Worm (Caenorhabditis elegans) whole organism, L4 larva: ENCODE results near the gene F18A1.1.
A peak's percentile ranks its signal among the peaks of the same experiment; 100 is the strongest.

Source experiments
- F26F4.8 ChIP-seq: fragments of 200-800 bp; sonication (Bioruptor generic); conservative IDR thresholded peaks from 2 replicates; pipeline ENCODE4 v1.3.6; 2022; ENCODE audit warnings: missing genetic modification characterization, missing compliant biosample characterization
- R02D3.7 ChIP-seq: fragments of 150-350 bp; sonication (generic microtip); optimal IDR thresholded peaks from 3 replicates; lab custom pipeline; 2014; ENCODE audit warnings: missing biosample characterization, missing genetic modification characterization
- T20F7.1 ChIP-seq: fragments of 200-800 bp; sonication (Bioruptor generic); optimal IDR thresholded peaks from 2 replicates; lab custom pipeline; 2018; ENCODE audit warnings: mild to moderate bottlenecking, missing genetic modification characterization, missing compliant biosample characterization
- Y105C5A.15 ChIP-seq: fragments of 200-800 bp; sonication (Bioruptor generic); IDR thresholded peaks from 2 replicates; pipeline ENCODE4 v1.3.6; 2022; ENCODE audit warnings: missing genetic modification characterization, missing compliant biosample characterization
- Y48G9A.11 ChIP-seq: fragments of 200-800 bp; sonication (Bioruptor generic); IDR thresholded peaks from 2 replicates; pipeline ENCODE4 v1.3.6; 2022; ENCODE audit warnings: missing genetic modification reagents, missing genetic modification characterization, missing compliant biosample characterization
- Y5F2A.4 ChIP-seq: fragments of 200-800 bp; sonication (Bioruptor generic); optimal IDR thresholded peaks from 2 replicates; lab custom pipeline; 2018; ENCODE audit warnings: mild to moderate bottlenecking, missing genetic modification characterization, missing compliant biosample characterization
- ZK546.5 ChIP-seq, 2 experiments: sonication (generic microtip); optimal IDR thresholded peaks; 2 replicates each; lab custom pipeline; 2017; ENCODE audit warnings: missing biosample characterization in 2 of 2, missing genetic modification characterization in 2 of 2
- aha-1 ChIP-seq: fragments of 150-350 bp; peaks from one replicate; lab custom pipeline; 2014; ENCODE audit warnings: missing biosample characterization, missing genetic modification characterization
- ama-1 ChIP-seq: fragments of 150-350 bp; optimal IDR thresholded peaks from 2 replicates; lab custom pipeline; 2014; ENCODE audit warnings: inconsistent platforms, mixed read lengths
- arid-1 ChIP-seq: fragments of 200-800 bp; sonication (Bioruptor generic); conservative IDR thresholded peaks from 2 replicates; pipeline ENCODE4 v1.3.6; 2022; ENCODE audit warnings: missing genetic modification reagents, missing genetic modification characterization, missing compliant biosample characterization
- ceh-28 ChIP-seq: fragments of 150-350 bp; optimal IDR thresholded peaks from 2 replicates; lab custom pipeline; 2014; ENCODE audit warnings: missing biosample characterization, missing genetic modification reagents, missing genetic modification characterization
- ceh-44 ChIP-seq: fragments of 200-800 bp; sonication (Bioruptor generic); IDR thresholded peaks from 2 replicates; pipeline ENCODE4 v1.3.6; 2022; ENCODE audit warnings: missing genetic modification reagents, missing genetic modification characterization, missing compliant biosample characterization
- ceh-62 ChIP-seq: sonication (generic microtip); optimal IDR thresholded peaks from 2 replicates; lab custom pipeline; 2017; ENCODE audit warnings: missing biosample characterization, missing genetic modification characterization
- ctbp-1 ChIP-seq: fragments of 200-800 bp; sonication (Bioruptor generic); IDR thresholded peaks from 2 replicates; pipeline ENCODE4 v1.3.6; 2022; ENCODE audit warnings: missing genetic modification reagents, missing genetic modification characterization, missing compliant biosample characterization
- daf-12 ChIP-seq: fragments of 150-350 bp; optimal IDR thresholded peaks from 2 replicates; lab custom pipeline; 2014; ENCODE audit warnings: missing biosample characterization, missing genetic modification reagents, missing genetic modification characterization
- daf-16 ChIP-seq, 3 experiments: sonication (generic microtip); optimal IDR thresholded peaks; 2 replicates each; lab custom pipeline; 2016 to 2017; ENCODE audit warnings: missing genetic modification characterization in 3 of 3, missing genetic modification reagents in 3 of 3, mild to moderate bottlenecking in 2 of 3, missing compliant biosample characterization in 2 of 3, missing biosample characterization in 1 of 3, moderate library complexity in 1 of 3
- dmd-6 ChIP-seq: fragments of 200-800 bp; sonication (Bioruptor generic); IDR thresholded peaks from 2 replicates; pipeline ENCODE4 v1.3.6; 2022; ENCODE audit warnings: missing genetic modification reagents, missing genetic modification characterization, missing compliant biosample characterization
- dpl-1 ChIP-seq: fragments of 150-350 bp; optimal IDR thresholded peaks from 2 replicates; lab custom pipeline; 2014; ENCODE audit warnings: missing biosample characterization, missing genetic modification reagents, missing genetic modification characterization
- duxl-1 ChIP-seq: sonication (generic microtip); optimal IDR thresholded peaks from 2 replicates; lab custom pipeline; 2016; ENCODE audit warnings: mild to moderate bottlenecking, missing genetic modification characterization, moderate library complexity, missing compliant biosample characterization; ENCODE audit not compliant: poor library complexity
- fos-1 ChIP-seq: fragments of 150-350 bp; optimal IDR thresholded peaks from 2 replicates; lab custom pipeline; 2014; ENCODE audit warnings: missing biosample characterization, missing genetic modification characterization
- hif-1 ChIP-seq, 2 experiments: sonication (generic microtip); optimal IDR thresholded peaks; 2 replicates each; lab custom pipeline; 2016 to 2017; ENCODE audit warnings: missing compliant biosample characterization in 2 of 2, missing genetic modification characterization in 2 of 2, missing genetic modification reagents in 2 of 2, missing genotype in 2 of 2, mild to moderate bottlenecking in 1 of 2
- hlh-11 ChIP-seq: fragments of 200-800 bp; sonication (Bioruptor generic); optimal IDR thresholded peaks from 2 replicates; lab custom pipeline; 2018; ENCODE audit warnings: mild to moderate bottlenecking, missing genetic modification characterization, missing compliant biosample characterization
- hlh-30 ChIP-seq: sonication (generic microtip); optimal IDR thresholded peaks from 2 replicates; lab custom pipeline; 2017; ENCODE audit warnings: antibody characterized with exemption, mild to moderate bottlenecking, missing genetic modification characterization, missing compliant biosample characterization; ENCODE audit not compliant: insufficient read depth
- hmg-1.1 ChIP-seq: fragments of 200-800 bp; sonication (Bioruptor generic); IDR thresholded peaks from 2 replicates; pipeline ENCODE4 v1.3.6; 2022; ENCODE audit warnings: missing genetic modification reagents, missing genetic modification characterization, missing compliant biosample characterization
- lin-29 ChIP-seq: fragments of 200-800 bp; sonication (Bioruptor generic); IDR thresholded peaks from 2 replicates; pipeline ENCODE4 v1.3.6; 2022; ENCODE audit warnings: missing genetic modification reagents, missing genetic modification characterization, missing compliant biosample characterization
- lin-38 ChIP-seq: fragments of 200-800 bp; sonication (Bioruptor generic); IDR thresholded peaks from 2 replicates; pipeline ENCODE4 v1.3.6; 2022; ENCODE audit warnings: missing genetic modification reagents, missing genetic modification characterization, missing compliant biosample characterization
- lsy-2 ChIP-seq, 2 experiments: fragments of 150-350 bp in 1 of 2; sonication (generic microtip) in 1 of 2; optimal IDR thresholded peaks; 2 replicates each; lab custom pipeline; 2014 to 2017; ENCODE audit warnings: missing biosample characterization in 2 of 2, missing genetic modification characterization in 2 of 2
- mdl-1 ChIP-seq, 2 experiments: fragments of 150-350 bp in 1 of 2; sonication (generic microtip) in 1 of 2; optimal IDR thresholded peaks; 2 replicates each; lab custom pipeline; 2014 to 2017; ENCODE audit warnings: missing biosample characterization in 2 of 2, missing genetic modification characterization in 2 of 2
- mep-1 ChIP-seq: fragments of 150-350 bp; sonication (generic microtip); optimal IDR thresholded peaks from 3 replicates; lab custom pipeline; 2014; ENCODE audit warnings: missing biosample characterization, missing genetic modification characterization
- mxl-3 ChIP-seq: fragments of 200-800 bp; sonication (Bioruptor generic); optimal IDR thresholded peaks from 2 replicates; lab custom pipeline; 2018; ENCODE audit warnings: mild to moderate bottlenecking, missing genetic modification characterization, missing compliant biosample characterization
- nhr-102 ChIP-seq: sonication (generic microtip); optimal IDR thresholded peaks from 2 replicates; lab custom pipeline; 2016; ENCODE audit warnings: mild to moderate bottlenecking, missing genetic modification characterization, moderate library complexity, missing compliant biosample characterization
- nhr-111 ChIP-seq: fragments of 200-800 bp; sonication (Bioruptor generic); optimal IDR thresholded peaks from 2 replicates; lab custom pipeline; 2018; ENCODE audit warnings: mild to moderate bottlenecking, missing genetic modification characterization, missing compliant biosample characterization
- nhr-25 ChIP-seq: sonication (generic microtip); optimal IDR thresholded peaks from 2 replicates; lab custom pipeline; 2017; ENCODE audit warnings: missing genetic modification characterization, mild to moderate bottlenecking, missing compliant biosample characterization, antibody characterized with exemption, moderate library complexity, borderline replicate concordance; ENCODE audit not compliant: insufficient read depth
- nhr-28 ChIP-seq: fragments of 150-350 bp; optimal IDR thresholded peaks from 2 replicates; lab custom pipeline; 2014; ENCODE audit warnings: missing biosample characterization, missing genetic modification characterization
- nhr-42 ChIP-seq: fragments of 200-800 bp; sonication (Bioruptor generic); IDR thresholded peaks from 2 replicates; pipeline ENCODE4 v1.3.6; 2022; ENCODE audit warnings: missing genetic modification characterization, missing compliant biosample characterization
- nhr-48 ChIP-seq: sonication (generic microtip); optimal IDR thresholded peaks from 2 replicates; lab custom pipeline; 2016; ENCODE audit warnings: mild to moderate bottlenecking, missing genetic modification characterization, missing compliant biosample characterization
- nhr-6 ChIP-seq: fragments of 150-350 bp; optimal IDR thresholded peaks from 2 replicates; lab custom pipeline; 2014; ENCODE audit warnings: missing biosample characterization, missing genetic modification characterization
- nhr-77 ChIP-seq: fragments of 150-350 bp; optimal IDR thresholded peaks from 2 replicates; lab custom pipeline; 2014; ENCODE audit warnings: missing biosample characterization, missing genetic modification characterization
- php-3 ChIP-seq: fragments of 200-800 bp; sonication (Bioruptor generic); IDR thresholded peaks from 2 replicates; pipeline ENCODE4 v1.3.6; 2022; ENCODE audit warnings: missing genetic modification reagents, missing genetic modification characterization, missing compliant biosample characterization
- pqm-1 ChIP-seq: sonication (generic microtip); optimal IDR thresholded peaks from 2 replicates; lab custom pipeline; 2017; ENCODE audit warnings: missing biosample characterization, missing genetic modification characterization
- sdz-12 ChIP-seq: fragments of 200-800 bp; sonication (Bioruptor generic); optimal IDR thresholded peaks from 2 replicates; lab custom pipeline; 2018; ENCODE audit warnings: mild to moderate bottlenecking, missing genetic modification characterization, missing compliant biosample characterization
- snpc-4 ChIP-seq: fragments of 150-350 bp; optimal IDR thresholded peaks from 2 replicates; lab custom pipeline; 2014; ENCODE audit warnings: missing biosample characterization, missing genetic modification characterization
- spr-1 ChIP-seq: sonication (generic microtip); optimal IDR thresholded peaks from 2 replicates; lab custom pipeline; 2016; ENCODE audit warnings: mild to moderate bottlenecking, missing genetic modification characterization, missing compliant biosample characterization
- spr-3 ChIP-seq: fragments of 200-800 bp; sonication (Bioruptor generic); optimal IDR thresholded peaks from 2 replicates; lab custom pipeline; 2018; ENCODE audit warnings: mild to moderate bottlenecking, missing genetic modification characterization, missing compliant biosample characterization
- tra-1 ChIP-seq: fragments of 200-800 bp; sonication (Bioruptor generic); IDR thresholded peaks from 2 replicates; pipeline ENCODE4 v1.3.6; 2022; ENCODE audit warnings: missing genetic modification reagents, missing genetic modification characterization, missing compliant biosample characterization
- unc-62 ChIP-seq, 3 experiments: fragments of 150-350 bp in 1 of 3; sonication (generic microtip); optimal IDR thresholded peaks in 2 of 3; peaks in 1 of 3; 1 replicate in 1 of 3; 2 replicates in 2 of 3; lab custom pipeline; 2014 to 2017; ENCODE audit warnings: missing biosample characterization in 3 of 3, missing genetic modification characterization in 3 of 3, missing genetic modification reagents in 3 of 3, missing genotype in 1 of 3
- zag-1 ChIP-seq: fragments of 150-350 bp; optimal IDR thresholded peaks from 2 replicates; lab custom pipeline; 2014; ENCODE audit warnings: missing biosample characterization, missing genetic modification characterization
- zip-11 ChIP-seq: fragments of 200-800 bp; sonication (Bioruptor generic); IDR thresholded peaks from 2 replicates; pipeline ENCODE4 v1.3.6; 2022; ENCODE audit warnings: missing genetic modification characterization, missing compliant biosample characterization

The F18A1.1 gene

ce11 chrII:7669409-7669808 lies 15.3 kb upstream of the F18A1.1 start (continued):
- TF ChIP-seq mdl-1 (tag; optimal IDR thresholded peaks at IDR 0.05; lab: Kevin White, UChicago) (peak in 1 of 2 experiments; percentile 34), daf-12 (tag; lab: Kevin White, UChicago) (no peak), nhr-25 (tag; lab: Kevin White, UChicago) (peak; percentile 40), spr-1 (tag; lab: Kevin White, UChicago) (no peak), Y105C5A.15 (GFP tag; lab: Robert Waterston, UW) (no peak), hlh-11 (tag; lab: Kevin White, UChicago) (peak; percentile 50), ceh-62 (tag; lab: Kevin White, UChicago) (no peak), dpl-1 (GFP tag; lab: Kevin White, UChicago) (peak; percentile 18), nhr-28 (peak; percentile 57), nhr-102 (tag; lab: Kevin White, UChicago) (no peak), lsy-2 (tag; optimal IDR thresholded peaks at IDR 0.05; lab: Kevin White, UChicago) (peak in 1 of 2 experiments; percentile 58), php-3 (GFP tag; lab: Robert Waterston, UW) (no peak), nhr-42 (no peak), R02D3.7 (no peak), nhr-77 (tag; lab: Kevin White, UChicago) (peak; percentile 63), nhr-48 (no peak), T20F7.1 (GFP tag; lab: Kevin White, UChicago) (no peak), zip-11 (GFP tag; lab: Robert Waterston, UW) (no peak), arid-1 (GFP tag; lab: Robert Waterston, UW) (no peak), ZK546.5 (tag; optimal IDR thresholded peaks at IDR 0.05; lab: Kevin White, UChicago) (no peak), snpc-4 (tag; lab: Kevin White, UChicago) (no peak), pqm-1 (tag; lab: Kevin White, UChicago) (no peak), daf-16 (GFP tag; optimal IDR thresholded peaks at IDR 0.05; lab: Kevin White, UChicago) (no peak), daf-16 (tag; optimal IDR thresholded peaks at IDR 0.05; lab: Kevin White, UChicago) (peak; percentile 23), hif-1 (tag; optimal IDR thresholded peaks at IDR 0.05; lab: Kevin White, UChicago) (peak in 1 of 2 experiments; percentile 11), lin-38 (GFP tag; lab: Robert Waterston, UW) (no peak), Y5F2A.4 (GFP tag; lab: Kevin White, UChicago) (no peak), mxl-3 (peak; percentile 0), ctbp-1 (GFP tag; lab: Robert Waterston, UW) (no peak), ama-1 (lab: Kevin White, UChicago) (no peak), Y48G9A.11 (no peak), F26F4.8 (GFP tag; lab: Robert Waterston, UW) (no peak), lin-29 (GFP tag; lab: Robert Waterston, UW) (no peak), mep-1 (tag; lab: Kevin White, UChicago) (peak; percentile 68), aha-1 (peak; percentile 57), ceh-44 (GFP tag; lab: Robert Waterston, UW) (no peak), hlh-30 (tag; lab: Kevin White, UChicago) (peak; percentile 38), tra-1 (GFP tag; lab: Robert Waterston, UW) (no peak), nhr-6 (tag; lab: Kevin White, UChicago) (peak; percentile 31), hmg-1.1 (GFP tag; lab: Robert Waterston, UW) (peak; percentile 52), sdz-12 (GFP tag; lab: Kevin White, UChicago) (no peak), spr-3 (no peak)

DNA sequence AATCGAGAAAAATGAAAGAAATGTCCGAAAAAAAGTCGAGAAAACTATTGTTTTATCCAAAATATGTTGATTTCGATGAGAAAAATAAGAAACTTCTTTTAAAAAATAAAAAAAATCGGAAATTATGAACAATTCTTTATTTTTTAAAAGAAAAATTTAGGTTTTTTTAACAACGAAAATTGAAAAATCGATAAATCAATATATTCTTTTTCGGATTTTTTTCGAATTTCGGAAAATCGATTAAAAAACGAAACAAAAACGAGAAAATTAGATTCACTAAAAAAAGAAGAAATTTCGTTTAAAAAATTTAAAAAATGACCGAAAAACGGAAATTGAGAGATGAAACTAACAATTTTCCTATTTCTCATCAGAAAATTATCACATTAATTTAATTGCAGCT lies 14.7 kb upstream of the F18A1.1 start:
- TF ChIP-seq duxl-1 (tag; lab: Kevin White, UChicago) = no peak
- peak; percentile 80 for TF ChIP-seq ceh-28
- TF ChIP-seq unc-62 (GFP tag; optimal IDR thresholded peaks at IDR 0.05 in 1 of 2; lab: Kevin White, UChicago) = no peak
- TF ChIP-seq unc-62 (tag; optimal IDR thresholded peaks at IDR 0.05; lab: Kevin White, UChicago) = no peak
- TF ChIP-seq dmd-6 (GFP tag; lab: Robert Waterston, UW) = no peak
- TF ChIP-seq zag-1 (tag; lab: Kevin White, UChicago) = no peak
- no peak for TF ChIP-seq fos-1 (tag; lab: Kevin White, UChicago)
- TF ChIP-seq nhr-111 (GFP tag; lab: Kevin White, UChicago) = no peak
- TF ChIP-seq, all 104 proteins: peak for 1
